Fruit fly (Drosophila melanogaster) whole organism, embryonic: Measurements from ENCODE around the gene brv3.

Source experiments
- CG14667 ChIP-seq: fragments of 200-800 bp; sonication (Bioruptor generic); IDR thresholded peaks from 2 replicates; pipeline ENCODE4 v1.3.6; 2022; ENCODE audit warnings: missing biosample characterization, missing genetic modification characterization
- CG1603 ChIP-seq: fragments of 200-800 bp; sonication (Bioruptor generic); optimal IDR thresholded peaks from 2 replicates; lab custom pipeline; 2019; ENCODE audit warnings: missing biosample characterization, mild to moderate bottlenecking, missing genetic modification characterization, moderate library complexity
- CG16813 ChIP-seq: fragments of 200-800 bp; sonication (Bioruptor generic); IDR thresholded peaks from 3 replicates; pipeline ENCODE4 v1.3.6; 2022; ENCODE audit warnings: missing biosample characterization, missing genetic modification characterization; ENCODE audit not compliant: partially characterized antibody
- CG16863 ChIP-seq: fragments of 200-800 bp; sonication (Bioruptor generic); optimal IDR thresholded peaks from 3 replicates; lab custom pipeline; 2016; ENCODE audit warnings: missing biosample characterization, missing genetic modification characterization
- CG17612 ChIP-seq: fragments of 200-800 bp; sonication (Bioruptor generic); IDR thresholded peaks from 2 replicates; pipeline ENCODE4 v1.3.6; 2022; ENCODE audit warnings: missing biosample characterization, missing genetic modification characterization
- CG30431 ChIP-seq: fragments of 200-800 bp; sonication (Bioruptor generic); optimal IDR thresholded peaks from 2 replicates; lab custom pipeline; 2017; ENCODE audit warnings: missing biosample characterization, missing genetic modification characterization
- CG3281 ChIP-seq: fragments of 200-800 bp; sonication (Bioruptor generic); optimal IDR thresholded peaks from 3 replicates; lab custom pipeline; 2017; ENCODE audit warnings: missing biosample characterization, mild to moderate bottlenecking, missing genetic modification characterization
- CG42726 ChIP-seq: fragments of 200-800 bp; sonication (Bioruptor generic); IDR thresholded peaks from 2 replicates; pipeline ENCODE4 v1.3.6; 2022; ENCODE audit warnings: missing biosample characterization, missing genetic modification characterization; ENCODE audit not compliant: partially characterized antibody
- CG4854 ChIP-seq: fragments of 200-800 bp; sonication (Bioruptor generic); optimal IDR thresholded peaks from 2 replicates; lab custom pipeline; 2016; ENCODE audit warnings: missing biosample characterization, missing genetic modification characterization, inconsistent platforms
- CG7271 ChIP-seq: fragments of 200-800 bp; sonication (Bioruptor generic); optimal IDR thresholded peaks from 2 replicates; lab custom pipeline; 2018; ENCODE audit warnings: missing biosample characterization, mild to moderate bottlenecking, missing genetic modification characterization, moderate library complexity
- CG7372 ChIP-seq: fragments of 200-800 bp; sonication (Bioruptor generic); IDR thresholded peaks from 2 replicates; pipeline ENCODE4 v1.3.6; 2022; ENCODE audit warnings: missing biosample characterization, missing genetic modification characterization
- CG8359 ChIP-seq: fragments of 200-800 bp; sonication (Bioruptor generic); optimal IDR thresholded peaks from 2 replicates; lab custom pipeline; 2017; ENCODE audit warnings: missing biosample characterization, mild to moderate bottlenecking, missing genetic modification characterization, borderline replicate concordance
- CG8924 ChIP-seq: fragments of 200-800 bp; optimal IDR thresholded peaks from 3 replicates; lab custom pipeline; 2019; ENCODE audit warnings: missing biosample characterization, mild to moderate bottlenecking, missing genetic modification characterization, moderate library complexity
- CG9727 ChIP-seq: fragments of 200-800 bp; sonication (Bioruptor generic); optimal IDR thresholded peaks from 3 replicates; lab custom pipeline; 2017; ENCODE audit warnings: missing biosample characterization, mild to moderate bottlenecking, missing genetic modification characterization
- D ChIP-seq, 2 experiments: fragments of 200-800 bp in 1 of 2; fragments of >200 bp in 1 of 2; sonication (Bioruptor generic) in 1 of 2; optimal IDR thresholded peaks; 2 replicates in 1 of 2; 3 replicates in 1 of 2; lab custom pipeline; 2017; ENCODE audit warnings: mild to moderate bottlenecking in 1 of 2, missing biosample characterization in 1 of 2, missing genetic modification characterization in 1 of 2, missing genetic modification reagents in 1 of 2
- Dbx ChIP-seq: fragments of 200-800 bp; sonication (Bioruptor generic); IDR thresholded peaks from 3 replicates; pipeline ENCODE4 v1.3.6; 2022; ENCODE audit warnings: missing biosample characterization, missing genetic modification characterization
- Deaf1 ChIP-seq: fragments of 200-800 bp; optimal IDR thresholded peaks from 3 replicates; lab custom pipeline; 2019; ENCODE audit warnings: missing biosample characterization, mild to moderate bottlenecking, missing genetic modification characterization, moderate library complexity
- Dfd ChIP-seq, 2 experiments: fragments of >200 bp; optimal IDR thresholded peaks; 2 replicates each; lab custom pipeline; 2017; ENCODE audit warnings: missing biosample characterization in 2 of 2, missing genetic modification characterization in 2 of 2
- Dll ChIP-seq: fragments of 200-800 bp; sonication (Bioruptor generic); IDR thresholded peaks from 4 replicates; pipeline ENCODE4 v1.3.6; 2022; ENCODE audit warnings: missing biosample characterization, missing genetic modification characterization; ENCODE audit not compliant: partially characterized antibody
- E2f1 ChIP-seq: fragments of 200-800 bp; sonication (Bioruptor generic); IDR thresholded peaks from 2 replicates; pipeline ENCODE4 v1.3.6; 2022; ENCODE audit warnings: missing biosample characterization, missing genetic modification characterization
- E2f2 ChIP-seq: fragments of 200-800 bp; sonication (Bioruptor generic); IDR thresholded peaks from 2 replicates; pipeline ENCODE4 v1.3.6; 2022; ENCODE audit warnings: missing biosample characterization, missing genetic modification characterization
- Ets97D ChIP-seq: fragments of 200-800 bp; sonication (Bioruptor generic); optimal IDR thresholded peaks from 3 replicates; lab custom pipeline; 2016; ENCODE audit warnings: missing biosample characterization, missing genetic modification characterization
- HLH3B ChIP-seq: fragments of 200-800 bp; sonication (Bioruptor generic); IDR thresholded peaks from 2 replicates; pipeline ENCODE4 v1.3.6; 2022; ENCODE audit warnings: missing biosample characterization, missing genetic modification characterization
- HLH4C ChIP-seq: fragments of 200-800 bp; sonication (Bioruptor generic); IDR thresholded peaks from 3 replicates; pipeline ENCODE4 v1.3.6; 2022; ENCODE audit warnings: missing biosample characterization, missing genetic modification characterization; ENCODE audit not compliant: partially characterized antibody
- Hand ChIP-seq: fragments of 200-800 bp; sonication (Bioruptor generic); optimal IDR thresholded peaks from 2 replicates; lab custom pipeline; 2017; ENCODE audit warnings: mild to moderate bottlenecking, missing biosample characterization, missing genetic modification reagents, missing genetic modification characterization
- MBD-R2 ChIP-seq: fragments of 200-800 bp; sonication (Bioruptor generic); IDR thresholded peaks from 2 replicates; pipeline ENCODE4 v1.3.6; 2022; ENCODE audit warnings: missing biosample characterization, missing genetic modification characterization
- Myb ChIP-seq: fragments of 200-800 bp; sonication (Bioruptor generic); optimal IDR thresholded peaks from 2 replicates; lab custom pipeline; 2016; ENCODE audit warnings: missing biosample characterization, missing genetic modification characterization
- NC2α ChIP-seq: fragments of 200-800 bp; sonication (Bioruptor generic); optimal IDR thresholded peaks from 2 replicates; lab custom pipeline; 2016; ENCODE audit warnings: missing biosample characterization, missing genetic modification characterization
- Side ChIP-seq: fragments of 200-800 bp; sonication (Bioruptor generic); optimal IDR thresholded peaks from 2 replicates; lab custom pipeline; 2016; ENCODE audit warnings: missing biosample characterization, missing genetic modification characterization
- Xrp1 ChIP-seq: fragments of 200-800 bp; sonication (Bioruptor generic); IDR thresholded peaks from 2 replicates; pipeline ENCODE4 v1.3.6; 2022; ENCODE audit warnings: missing biosample characterization, missing genetic modification characterization
- YL-1 ChIP-seq: fragments of 200-800 bp; sonication (Bioruptor generic); optimal IDR thresholded peaks from 3 replicates; lab custom pipeline; 2017; ENCODE audit warnings: missing biosample characterization, mild to moderate bottlenecking, missing genetic modification characterization
- al ChIP-seq: fragments of 200-800 bp; sonication (Bioruptor generic); IDR thresholded peaks from 2 replicates; pipeline ENCODE4 v1.3.6; 2022; ENCODE audit warnings: missing biosample characterization, missing genetic modification characterization
- ap ChIP-seq: fragments of 200-800 bp; sonication (Bioruptor generic); IDR thresholded peaks from 2 replicates; pipeline ENCODE4 v1.3.6; 2022; ENCODE audit warnings: missing biosample characterization, missing genetic modification characterization
- dan ChIP-seq: fragments of 200-800 bp; sonication (Bioruptor generic); IDR thresholded peaks from 2 replicates; pipeline ENCODE4 v1.3.6; 2022; ENCODE audit warnings: missing biosample characterization, missing genetic modification characterization
- gce ChIP-seq: fragments of 200-800 bp; sonication (Bioruptor generic); IDR thresholded peaks from 3 replicates; pipeline ENCODE4 v1.3.6; 2022; ENCODE audit warnings: missing biosample characterization, missing genetic modification characterization
- gfzf ChIP-seq: fragments of 200-800 bp; sonication (Bioruptor generic); optimal IDR thresholded peaks from 2 replicates; lab custom pipeline; 2016; ENCODE audit warnings: missing biosample characterization, mild to moderate bottlenecking, missing genetic modification characterization, moderate library complexity
- klu ChIP-seq: fragments of 200-800 bp; sonication (Bioruptor generic); IDR thresholded peaks from 2 replicates; pipeline ENCODE4 v1.3.6; 2022; ENCODE audit warnings: missing biosample characterization, missing genetic modification characterization
- nau ChIP-seq: fragments of 200-800 bp; sonication (Bioruptor generic); optimal IDR thresholded peaks from 3 replicates; lab custom pipeline; 2017; ENCODE audit warnings: missing biosample characterization, mild to moderate bottlenecking, missing genetic modification characterization, missing genetic modification reagents
- onecut ChIP-seq: fragments of 200-800 bp; sonication (Bioruptor generic); IDR thresholded peaks from 2 replicates; pipeline ENCODE4 v1.3.6; 2022; ENCODE audit warnings: missing biosample characterization, missing genetic modification characterization
- psq ChIP-seq: fragments of 200-800 bp; sonication (Bioruptor generic); optimal IDR thresholded peaks from 2 replicates; lab custom pipeline; 2017; ENCODE audit warnings: missing biosample characterization, missing genetic modification characterization
- run ChIP-seq: fragments of 200-800 bp; sonication (Bioruptor generic); optimal IDR thresholded peaks from 3 replicates; lab custom pipeline; 2018; ENCODE audit warnings: missing biosample characterization, mild to moderate bottlenecking, missing genetic modification characterization
- scrt ChIP-seq: fragments of 200-800 bp; sonication (Bioruptor generic); optimal IDR thresholded peaks from 2 replicates; lab custom pipeline; 2018; ENCODE audit warnings: missing biosample characterization, mild to moderate bottlenecking, missing genetic modification characterization, moderate library complexity
- sens ChIP-seq: fragments of 200-800 bp; sonication (Bioruptor generic); peaks from one replicate; lab custom pipeline; 2016; ENCODE audit warnings: missing biosample characterization, missing genetic modification characterization
- stc ChIP-seq: fragments of 200-800 bp; sonication (Bioruptor generic); IDR thresholded peaks from 2 replicates; pipeline ENCODE4 v1.3.6; 2022; ENCODE audit warnings: missing biosample characterization, missing genetic modification characterization
- ttk ChIP-seq: fragments of 200-800 bp; sonication (Bioruptor generic); IDR thresholded peaks from 2 replicates; pipeline ENCODE4 v2.1.2; 2022; ENCODE audit warnings: missing biosample characterization, missing genetic modification characterization
- unc-4 ChIP-seq: fragments of 200-800 bp; sonication (Bioruptor generic); IDR thresholded peaks from 2 replicates; pipeline ENCODE4 v1.3.6; 2022; ENCODE audit warnings: missing biosample characterization, missing genetic modification characterization; ENCODE audit not compliant: partially characterized antibody
- wdn ChIP-seq: fragments of 200-800 bp; sonication (Bioruptor generic); IDR thresholded peaks from 2 replicates; pipeline ENCODE4 v1.3.6; 2022; ENCODE audit warnings: missing biosample characterization, missing genetic modification characterization

Gene brv3

dm6 chrX:2588415-2589411 lies 35.7 kb downstream of the brv3 start, which contains the start of gene egh (continued):
- TF ChIP-seq CG7372 (GFP tag; lab: Robert Waterston, UW) (no peak), nau (GFP tag; lab: Kevin White, UChicago) (no peak), Ets97D (GFP tag; lab: Kevin White, UChicago) (peak; percentile 69), wdn (GFP tag; lab: Robert Waterston, UW) (peak; percentile 12; the same call in 1 of the 2 replicates), CG3281 (GFP tag; lab: Kevin White, UChicago) (no peak), sens (peak; percentile 79), CG16813 (GFP tag; lab: Robert Waterston, UW) (0 out of 3 replicates have a peak, but pooled peaks have one; percentile 14), klu (GFP tag; lab: Robert Waterston, UW) (peak; percentile 40; the same call in 1 of the 2 replicates), CG9727 (GFP tag; lab: Kevin White, UChicago) (peak; percentile 40), ttk (0 out of 2 replicates have a peak, but pooled peaks have one; percentile 39), scrt (peak; percentile 7), dan (GFP tag; lab: Robert Waterston, UW) (no peak), CG1603 (tag; lab: Kevin White, UChicago) (peak; percentile 63), al (GFP tag; lab: Robert Waterston, UW) (peak; percentile 28; the same call in 1 of the 2 replicates), Dfd (GFP tag; optimal IDR thresholded peaks at IDR 0.05; lab: Kevin White, UChicago) (peak in 1 of 2 experiments; percentile 58), Myb (peak; percentile 67), Hand (GFP tag; lab: Kevin White, UChicago) (peak; percentile 1), CG8359 (GFP tag; lab: Kevin White, UChicago) (no peak), psq (GFP tag; lab: Kevin White, UChicago) (no peak), CG16863 (GFP tag; lab: Kevin White, UChicago) (no peak), run (tag; lab: Kevin White, UChicago) (no peak), CG42726 (GFP tag; lab: Robert Waterston, UW) (no peak), E2f2 (peak; percentile 95), CG4854 (GFP tag; lab: Kevin White, UChicago) (no peak), onecut (GFP tag; lab: Robert Waterston, UW) (peak; percentile 77), CG30431 (no peak), CG7271 (tag; lab: Kevin White, UChicago) (no peak), gfzf (GFP tag; lab: Kevin White, UChicago) (peak; percentile 95), CG17612 (no peak), CG8924 (no peak), Dbx (GFP tag; lab: Robert Waterston, UW) (0 out of 3 replicates have a peak, but pooled peaks have one; percentile 46), E2f1 (0 out of 2 replicates have a peak, but pooled peaks have one; percentile 34), gce (0 out of 3 replicates have a peak, but pooled peaks have one; percentile 6), HLH3B (GFP tag; lab: Robert Waterston, UW) (peak; percentile 38; the same call in 1 of the 2 replicates), ap (GFP tag; lab: Robert Waterston, UW) (no peak), Dll (GFP tag; lab: Robert Waterston, UW) (no peak), MBD-R2 (GFP tag; lab: Robert Waterston, UW) (peak; percentile 58), Side (GFP tag; lab: Kevin White, UChicago) (peak; percentile 50), Deaf1 (tag; lab: Kevin White, UChicago) (peak; percentile 81), CG14667 (0 out of 2 replicates have a peak, but pooled peaks have one; percentile 31), D (optimal IDR thresholded peaks at IDR 0.05; lab: Kevin White, UChicago) (no peak), D (GFP tag; optimal IDR thresholded peaks at IDR 0.05; lab: Kevin White, UChicago) (no peak), stc (GFP tag; lab: Robert Waterston, UW) (peak; percentile 41; the same call in 1 of the 2 replicates), YL-1 (GFP tag; lab: Kevin White, UChicago) (peak; percentile 53), unc-4 (GFP tag; lab: Robert Waterston, UW) (peak; percentile 20; the same call in 1 of the 2 replicates), HLH4C (GFP tag; lab: Robert Waterston, UW) (peak; percentile 36; the same call in 1 of the 3 replicates), Xrp1 (0 out of 2 replicates have a peak, but pooled peaks have one; percentile 13), NC2α (no peak)
